Worm (Caenorhabditis elegans) whole organism, L4 larva: ENCODE measurements around the gene F40G9.8.
A peak's percentile ranks its signal among the peaks of the same experiment; 100 is the strongest.

Experiments
- D1046.2 ChIP-seq: fragments of 200-800 bp; sonication (Bioruptor generic); IDR thresholded peaks from 2 replicates; pipeline ENCODE4 v1.3.6; 2022; ENCODE audit warnings: missing genetic modification characterization, missing compliant biosample characterization
- F10B5.3 ChIP-seq: sonication (generic microtip); optimal IDR thresholded peaks from 2 replicates; lab custom pipeline; 2016; ENCODE audit warnings: mild to moderate bottlenecking, missing genetic modification characterization, missing compliant biosample characterization
- F26F4.8 ChIP-seq: fragments of 200-800 bp; sonication (Bioruptor generic); conservative IDR thresholded peaks from 2 replicates; pipeline ENCODE4 v1.3.6; 2022; ENCODE audit warnings: missing genetic modification characterization, missing compliant biosample characterization
- F37D6.2 ChIP-seq: sonication (generic microtip); optimal IDR thresholded peaks from 2 replicates; lab custom pipeline; 2016; ENCODE audit warnings: mild to moderate bottlenecking, missing genetic modification characterization, missing compliant biosample characterization
- F44E2.7 ChIP-seq: fragments of 200-800 bp; sonication (Bioruptor generic); IDR thresholded peaks from 2 replicates; pipeline ENCODE4 v2.1.2; 2022; ENCODE audit warnings: missing genetic modification characterization, missing compliant biosample characterization
- F49E8.2 ChIP-seq: sonication (generic microtip); optimal IDR thresholded peaks from 2 replicates; lab custom pipeline; 2016; ENCODE audit warnings: missing compliant biosample characterization, mild to moderate bottlenecking, missing genetic modification characterization, borderline replicate concordance
- R02D3.7 ChIP-seq: fragments of 150-350 bp; sonication (generic microtip); optimal IDR thresholded peaks from 3 replicates; lab custom pipeline; 2014; ENCODE audit warnings: missing biosample characterization, missing genetic modification characterization
- T20F7.1 ChIP-seq: fragments of 200-800 bp; sonication (Bioruptor generic); optimal IDR thresholded peaks from 2 replicates; lab custom pipeline; 2018; ENCODE audit warnings: mild to moderate bottlenecking, missing genetic modification characterization, missing compliant biosample characterization
- Y5F2A.4 ChIP-seq: fragments of 200-800 bp; sonication (Bioruptor generic); optimal IDR thresholded peaks from 2 replicates; lab custom pipeline; 2018; ENCODE audit warnings: mild to moderate bottlenecking, missing genetic modification characterization, missing compliant biosample characterization
- Y75B8A.6 ChIP-seq: fragments of 200-800 bp; sonication (Bioruptor generic); IDR thresholded peaks from 2 replicates; pipeline ENCODE4 v1.3.6; 2022; ENCODE audit warnings: missing genetic modification reagents, missing genetic modification characterization, missing compliant biosample characterization
- ZK546.5 ChIP-seq, 2 experiments: sonication (generic microtip); optimal IDR thresholded peaks; 2 replicates each; lab custom pipeline; 2017; ENCODE audit warnings: missing biosample characterization in 2 of 2, missing genetic modification characterization in 2 of 2
- aha-1 ChIP-seq: fragments of 150-350 bp; peaks from one replicate; lab custom pipeline; 2014; ENCODE audit warnings: missing biosample characterization, missing genetic modification characterization
- aly-2 ChIP-seq: sonication (generic microtip); optimal IDR thresholded peaks from 2 replicates; lab custom pipeline; 2018; ENCODE audit warnings: missing biosample characterization, missing genetic modification characterization
- arid-1 ChIP-seq: fragments of 200-800 bp; sonication (Bioruptor generic); conservative IDR thresholded peaks from 2 replicates; pipeline ENCODE4 v1.3.6; 2022; ENCODE audit warnings: missing genetic modification reagents, missing genetic modification characterization, missing compliant biosample characterization
- attf-4 ChIP-seq: sonication (generic microtip); optimal IDR thresholded peaks from 3 replicates; lab custom pipeline; 2017; ENCODE audit warnings: missing biosample characterization, missing genetic modification characterization
- ceh-32 ChIP-seq: sonication (generic microtip); optimal IDR thresholded peaks from 2 replicates; lab custom pipeline; 2016; ENCODE audit warnings: mild to moderate bottlenecking, missing genetic modification characterization, missing compliant biosample characterization; ENCODE audit not compliant: poor library complexity
- ceh-44 ChIP-seq: fragments of 200-800 bp; sonication (Bioruptor generic); IDR thresholded peaks from 2 replicates; pipeline ENCODE4 v1.3.6; 2022; ENCODE audit warnings: missing genetic modification reagents, missing genetic modification characterization, missing compliant biosample characterization
- ceh-82 ChIP-seq: sonication (generic microtip); optimal IDR thresholded peaks from 2 replicates; lab custom pipeline; 2017; ENCODE audit warnings: missing biosample characterization, missing genetic modification characterization
- cey-2 ChIP-seq: sonication (generic microtip); optimal IDR thresholded peaks from 3 replicates; lab custom pipeline; 2017; ENCODE audit warnings: missing genetic modification characterization, mild to moderate bottlenecking, missing compliant biosample characterization, antibody characterized with exemption, borderline replicate concordance; ENCODE audit not compliant: insufficient read depth
- ctbp-1 ChIP-seq: fragments of 200-800 bp; sonication (Bioruptor generic); IDR thresholded peaks from 2 replicates; pipeline ENCODE4 v1.3.6; 2022; ENCODE audit warnings: missing genetic modification reagents, missing genetic modification characterization, missing compliant biosample characterization
- dmd-8 ChIP-seq: fragments of 200-800 bp; sonication (Bioruptor generic); IDR thresholded peaks from 2 replicates; pipeline ENCODE4 v1.3.6; 2022; ENCODE audit warnings: missing genetic modification characterization, missing compliant biosample characterization
- fkh-10 ChIP-seq: fragments of 150-350 bp; optimal IDR thresholded peaks from 2 replicates; lab custom pipeline; 2014; ENCODE audit warnings: missing biosample characterization, missing genetic modification reagents, missing genetic modification characterization
- lim-7 ChIP-seq: fragments of 200-800 bp; sonication (Bioruptor generic); IDR thresholded peaks from 2 replicates; pipeline ENCODE4 v1.3.6; 2022; ENCODE audit warnings: missing genetic modification characterization, missing compliant biosample characterization
- lin-1 ChIP-seq: fragments of 200-800 bp; sonication (Bioruptor generic); IDR thresholded peaks from 2 replicates; pipeline ENCODE4 v1.3.6; 2022; ENCODE audit warnings: missing genetic modification reagents, missing genetic modification characterization, missing compliant biosample characterization
- lin-15B ChIP-seq: fragments of 150-350 bp; sonication (generic microtip); optimal IDR thresholded peaks from 3 replicates; lab custom pipeline; 2014; ENCODE audit warnings: missing biosample characterization, missing genetic modification characterization
- lin-29 ChIP-seq: fragments of 200-800 bp; sonication (Bioruptor generic); IDR thresholded peaks from 2 replicates; pipeline ENCODE4 v1.3.6; 2022; ENCODE audit warnings: missing genetic modification reagents, missing genetic modification characterization, missing compliant biosample characterization
- lin-38 ChIP-seq: fragments of 200-800 bp; sonication (Bioruptor generic); IDR thresholded peaks from 2 replicates; pipeline ENCODE4 v1.3.6; 2022; ENCODE audit warnings: missing genetic modification reagents, missing genetic modification characterization, missing compliant biosample characterization
- madf-5 ChIP-seq, 2 experiments: fragments of 200-800 bp; sonication (Bioruptor generic); IDR thresholded peaks; 2 replicates each; pipeline ENCODE4 v1.3.6; 2022; ENCODE audit warnings: missing compliant biosample characterization in 2 of 2, missing genetic modification characterization in 2 of 2
- madf-9 ChIP-seq: fragments of 200-800 bp; sonication (Bioruptor generic); conservative IDR thresholded peaks from 2 replicates; pipeline ENCODE4 v1.3.6; 2022; ENCODE audit warnings: missing genetic modification reagents, missing genetic modification characterization, missing compliant biosample characterization
- mdl-1 ChIP-seq, 2 experiments: fragments of 150-350 bp in 1 of 2; sonication (generic microtip) in 1 of 2; optimal IDR thresholded peaks; 2 replicates each; lab custom pipeline; 2014 to 2017; ENCODE audit warnings: missing biosample characterization in 2 of 2, missing genetic modification characterization in 2 of 2
- mdt-29 ChIP-seq: fragments of 200-800 bp; sonication (Bioruptor generic); IDR thresholded peaks from 2 replicates; pipeline ENCODE4 v1.3.6; 2022; ENCODE audit warnings: missing genetic modification reagents, missing genetic modification characterization, missing compliant biosample characterization
- nhr-11 ChIP-seq: fragments of 150-350 bp; optimal IDR thresholded peaks from 2 replicates; lab custom pipeline; 2014; ENCODE audit warnings: missing biosample characterization, missing genetic modification characterization
- nhr-111 ChIP-seq: fragments of 200-800 bp; sonication (Bioruptor generic); optimal IDR thresholded peaks from 2 replicates; lab custom pipeline; 2018; ENCODE audit warnings: mild to moderate bottlenecking, missing genetic modification characterization, missing compliant biosample characterization
- nhr-237 ChIP-seq: sonication (generic microtip); optimal IDR thresholded peaks from 2 replicates; lab custom pipeline; 2017; ENCODE audit warnings: missing biosample characterization, missing genetic modification characterization
- nhr-25 ChIP-seq: sonication (generic microtip); optimal IDR thresholded peaks from 2 replicates; lab custom pipeline; 2017; ENCODE audit warnings: missing genetic modification characterization, mild to moderate bottlenecking, missing compliant biosample characterization, antibody characterized with exemption, moderate library complexity, borderline replicate concordance; ENCODE audit not compliant: insufficient read depth
- nhr-41 ChIP-seq: fragments of 200-800 bp; sonication (Bioruptor generic); IDR thresholded peaks from 2 replicates; pipeline ENCODE4 v1.3.6; 2022; ENCODE audit warnings: missing genetic modification reagents, missing genetic modification characterization, missing compliant biosample characterization
- nhr-42 ChIP-seq: fragments of 200-800 bp; sonication (Bioruptor generic); IDR thresholded peaks from 2 replicates; pipeline ENCODE4 v1.3.6; 2022; ENCODE audit warnings: missing genetic modification characterization, missing compliant biosample characterization
- nhr-6 ChIP-seq: fragments of 150-350 bp; optimal IDR thresholded peaks from 2 replicates; lab custom pipeline; 2014; ENCODE audit warnings: missing biosample characterization, missing genetic modification characterization
- nhr-76 ChIP-seq: fragments of 150-350 bp; optimal IDR thresholded peaks from 2 replicates; lab custom pipeline; 2014; ENCODE audit warnings: missing biosample characterization, missing genetic modification characterization
- spr-1 ChIP-seq: sonication (generic microtip); optimal IDR thresholded peaks from 2 replicates; lab custom pipeline; 2016; ENCODE audit warnings: mild to moderate bottlenecking, missing genetic modification characterization, missing compliant biosample characterization
- spr-3 ChIP-seq: fragments of 200-800 bp; sonication (Bioruptor generic); optimal IDR thresholded peaks from 2 replicates; lab custom pipeline; 2018; ENCODE audit warnings: mild to moderate bottlenecking, missing genetic modification characterization, missing compliant biosample characterization
- tag-97 ChIP-seq: fragments of 200-800 bp; sonication (Bioruptor generic); IDR thresholded peaks from 2 replicates; pipeline ENCODE4 v1.3.6; 2022; ENCODE audit warnings: missing genetic modification characterization, missing compliant biosample characterization
- unc-39 ChIP-seq: sonication (generic microtip); optimal IDR thresholded peaks from 2 replicates; lab custom pipeline; 2017; ENCODE audit warnings: missing biosample characterization, missing genetic modification characterization
- unc-62 ChIP-seq, 3 experiments: fragments of 150-350 bp in 1 of 3; sonication (generic microtip); optimal IDR thresholded peaks in 2 of 3; peaks in 1 of 3; 1 replicate in 1 of 3; 2 replicates in 2 of 3; lab custom pipeline; 2014 to 2017; ENCODE audit warnings: missing biosample characterization in 3 of 3, missing genetic modification characterization in 3 of 3, missing genetic modification reagents in 3 of 3, missing genotype in 1 of 3
- zip-2 ChIP-seq: fragments of 150-350 bp; optimal IDR thresholded peaks from 2 replicates; lab custom pipeline; 2014; ENCODE audit warnings: missing biosample characterization, missing genetic modification characterization

F40G9.8 gene

ce11 chrIII:140904-141303 lies 23.8 kb downstream of the F40G9.8 start, which contains the start of gene fbxb-81:
Gene fbxb-81, minus strand, starts transcription at chrIII:141217.
- peak in 1 of 2 experiments; percentile 94 for TF ChIP-seq unc-62 (GFP tag; optimal IDR thresholded peaks at IDR 0.05 in 1 of 2; lab: Kevin White, UChicago)
- no peak for TF ChIP-seq unc-62 (tag; optimal IDR thresholded peaks at IDR 0.05; lab: Kevin White, UChicago)
- TF ChIP-seq ZK546.5 (tag; optimal IDR thresholded peaks at IDR 0.05; lab: Kevin White, UChicago) = no peak

- TF ChIP-seq unc-62 (GFP tag; optimal IDR thresholded peaks at IDR 0.05 in 1 of 2; lab: Kevin White, UChicago) (no peak), unc-62 (tag; optimal IDR thresholded peaks at IDR 0.05; lab: Kevin White, UChicago) (no peak), nhr-237 (no peak), nhr-111 (GFP tag; lab: Kevin White, UChicago) (no peak), fkh-10 (no peak), madf-9 (GFP tag; lab: Robert Waterston, UW) (no peak)
Observed at ce11 chrIII:134194-134593, 30.5 kb downstream of the F40G9.8 start, which contains the start of gene pals-25. Gene pals-25, plus strand, starts transcription at chrIII:134494.

ce11 chrIII:132118-132517 lies 32.6 kb downstream of the F40G9.8 start, which contains the start of gene pals-22:
Gene pals-22, plus strand, starts transcription at chrIII:132418.
- TF ChIP-seq madf-5 (GFP tag; IDR thresholded peaks at IDR 0.05; lab: Robert Waterston, UW) (no peak), lin-29 (GFP tag; lab: Robert Waterston, UW) (no peak), nhr-76 (tag; lab: Kevin White, UChicago) (no peak), Y5F2A.4 (GFP tag; lab: Kevin White, UChicago) (no peak), unc-39 (tag; lab: Kevin White, UChicago) (no peak), F44E2.7 (GFP tag; lab: Robert Waterston, UW) (no peak), nhr-25 (no peak), nhr-41 (no peak), spr-3 (GFP tag; lab: Kevin White, UChicago) (no peak), lim-7 (GFP tag; lab: Robert Waterston, UW) (no peak), ctbp-1 (no peak), Y75B8A.6 (GFP tag; lab: Robert Waterston, UW) (no peak), mdl-1 (tag; optimal IDR thresholded peaks at IDR 0.05; lab: Kevin White, UChicago) (no peak), nhr-6 (tag; lab: Kevin White, UChicago) (no peak)

- TF ChIP-seq ceh-44 (GFP tag; lab: Robert Waterston, UW) = no peak
- TF ChIP-seq nhr-42 (GFP tag; lab: Robert Waterston, UW) = no peak
- TF ChIP-seq lin-38 = peak; percentile 90
- no peak for TF ChIP-seq nhr-11 (tag; lab: Kevin White, UChicago)
- peak; percentile 20 for TF ChIP-seq fkh-10
- TF ChIP-seq attf-4 (tag; lab: Kevin White, UChicago) = no peak
- no peak for TF ChIP-seq cey-2 (tag; lab: Kevin White, UChicago)
- no peak for TF ChIP-seq zip-2 (tag; lab: Kevin White, UChicago)
- no peak for TF ChIP-seq madf-5 (GFP tag; IDR thresholded peaks at IDR 0.05; lab: Robert Waterston, UW)
- TF ChIP-seq unc-62 (GFP tag; optimal IDR thresholded peaks at IDR 0.05 in 1 of 2; lab: Kevin White, UChicago) = no peak
- no peak for TF ChIP-seq unc-62 (tag; optimal IDR thresholded peaks at IDR 0.05; lab: Kevin White, UChicago)
- no peak for TF ChIP-seq ceh-82 (tag; lab: Kevin White, UChicago)
- no peak for TF ChIP-seq arid-1 (GFP tag; lab: Robert Waterston, UW)
- no peak for TF ChIP-seq ceh-32 (tag; lab: Kevin White, UChicago)
- TF ChIP-seq R02D3.7 (tag; lab: Kevin White, UChicago) = no peak
- no peak for TF ChIP-seq T20F7.1 (GFP tag; lab: Kevin White, UChicago)
- no peak for TF ChIP-seq aly-2 (tag; lab: Kevin White, UChicago)
- no peak for TF ChIP-seq unc-39 (tag; lab: Kevin White, UChicago)
- no peak for TF ChIP-seq F10B5.3 (tag; lab: Kevin White, UChicago)
- no peak for TF ChIP-seq mdt-29 (GFP tag; lab: Robert Waterston, UW)
- no peak for TF ChIP-seq F26F4.8 (GFP tag; lab: Robert Waterston, UW)
- no peak for TF ChIP-seq spr-1 (tag; lab: Kevin White, UChicago)
- no peak for TF ChIP-seq nhr-41
- TF ChIP-seq tag-97 (GFP tag; lab: Robert Waterston, UW) = no peak
- no peak for TF ChIP-seq lin-1
- no peak for TF ChIP-seq F37D6.2 (tag; lab: Kevin White, UChicago)
- no peak for TF ChIP-seq dmd-8 (GFP tag; lab: Robert Waterston, UW)
- TF ChIP-seq D1046.2 (GFP tag; lab: Robert Waterston, UW) = no peak
- TF ChIP-seq F49E8.2 = no peak
- peak; percentile 78 for TF ChIP-seq aha-1 (tag; lab: Kevin White, UChicago)
- no peak for TF ChIP-seq lin-15B (tag; lab: Kevin White, UChicago)
Observed at ce11 chrIII:131627-132026, 33.0 kb downstream of the F40G9.8 start.
